Fruit fly (Drosophila melanogaster) whole organism, adult: ENCODE measurements around the gene CG4218.
A peak's percentile ranks its signal among the peaks of the same experiment; 100 is the strongest.

Experiments used
- CG11617 ChIP-seq: fragments of 200-800 bp; sonication (Bioruptor generic); optimal IDR thresholded peaks from 2 replicates; lab custom pipeline; 2017; ENCODE audit warnings: mild to moderate bottlenecking, missing biosample characterization, missing genetic modification reagents, missing genetic modification characterization
- CG12768 ChIP-seq: fragments of 200-800 bp; sonication (Bioruptor generic); optimal IDR thresholded peaks from 2 replicates; lab custom pipeline; 2017; ENCODE audit warnings: missing biosample characterization, missing genetic modification characterization, mild to moderate bottlenecking, moderate library complexity, missing genetic modification reagents
- CG14711 ChIP-seq: fragments of 200-800 bp; sonication (Bioruptor generic); optimal IDR thresholded peaks from 2 replicates; lab custom pipeline; 2018; ENCODE audit warnings: missing biosample characterization, mild to moderate bottlenecking, missing genetic modification characterization, moderate library complexity
- CG1620 ChIP-seq: fragments of 200-800 bp; sonication (Bioruptor generic); optimal IDR thresholded peaks from 2 replicates; lab custom pipeline; 2016; ENCODE audit warnings: missing biosample characterization, missing genetic modification characterization
- CG33017 ChIP-seq: fragments of 200-800 bp; sonication (Bioruptor generic); optimal IDR thresholded peaks from 2 replicates; lab custom pipeline; 2018; ENCODE audit warnings: missing biosample characterization, mild to moderate bottlenecking, missing genetic modification characterization, moderate library complexity
- CG5204 ChIP-seq: fragments of 200-800 bp; sonication (Bioruptor generic); optimal IDR thresholded peaks from 2 replicates; lab custom pipeline; 2016; ENCODE audit warnings: missing biosample characterization, missing genetic modification characterization
- CG7045 ChIP-seq: fragments of 200-800 bp; sonication (Bioruptor generic); optimal IDR thresholded peaks from 2 replicates; lab custom pipeline; 2017; ENCODE audit warnings: missing biosample characterization, mild to moderate bottlenecking, missing genetic modification characterization
- CG7101 ChIP-seq: fragments of 200-800 bp; sonication (Bioruptor generic); optimal IDR thresholded peaks from 2 replicates; lab custom pipeline; 2018; ENCODE audit warnings: missing biosample characterization, mild to moderate bottlenecking, missing genetic modification characterization, moderate library complexity
- Clk ChIP-seq: fragments of 200-800 bp; sonication (Bioruptor generic); optimal IDR thresholded peaks from 2 replicates; lab custom pipeline; 2017; ENCODE audit warnings: missing biosample characterization, missing genetic modification characterization
- Crg-1 ChIP-seq: fragments of 200-800 bp; sonication (Bioruptor generic); optimal IDR thresholded peaks from 2 replicates; lab custom pipeline; 2016; ENCODE audit warnings: missing biosample characterization, missing genetic modification characterization
- Hr96 ChIP-seq: fragments of 200-800 bp; sonication (Bioruptor generic); optimal IDR thresholded peaks from 2 replicates; lab custom pipeline; 2016; ENCODE audit warnings: missing biosample characterization, missing genetic modification characterization
- Mnt ChIP-seq: fragments of 200-800 bp; sonication (Bioruptor generic); optimal IDR thresholded peaks from 2 replicates; lab custom pipeline; 2016; ENCODE audit warnings: missing biosample characterization, mild to moderate bottlenecking, missing genetic modification characterization
- bab1 ChIP-seq: fragments of 200-800 bp; sonication (Bioruptor generic); optimal IDR thresholded peaks from 3 replicates; lab custom pipeline; 2019; ENCODE audit warnings: missing biosample characterization, mild to moderate bottlenecking, missing genetic modification characterization, moderate library complexity
- cic ChIP-seq: fragments of 200-800 bp; sonication (Bioruptor generic); optimal IDR thresholded peaks from 2 replicates; lab custom pipeline; 2017; ENCODE audit warnings: missing biosample characterization, mild to moderate bottlenecking, missing genetic modification characterization, moderate library complexity
- cnc ChIP-seq, 2 experiments: fragments of >200 bp; optimal IDR thresholded peaks; 2 replicates each; lab custom pipeline; 2017
- kay ChIP-seq: fragments of 200-800 bp; sonication (Bioruptor generic); peaks from one replicate; lab custom pipeline; 2016; ENCODE audit warnings: missing biosample characterization, missing genetic modification characterization, borderline replicate concordance
- ovo ChIP-seq: fragments of 200-800 bp; sonication (Bioruptor generic); optimal IDR thresholded peaks from 2 replicates; lab custom pipeline; 2016; ENCODE audit warnings: missing biosample characterization, missing genetic modification characterization
- pad ChIP-seq: fragments of 200-800 bp; sonication (Bioruptor generic); optimal IDR thresholded peaks from 3 replicates; lab custom pipeline; 2017; ENCODE audit warnings: missing biosample characterization, missing genetic modification characterization, mild to moderate bottlenecking, moderate library complexity, missing genetic modification reagents
- tj ChIP-seq: fragments of 200-800 bp; sonication (Bioruptor generic); optimal IDR thresholded peaks from 3 replicates; lab custom pipeline; 2017; ENCODE audit warnings: missing biosample characterization, mild to moderate bottlenecking, missing genetic modification characterization, moderate library complexity
- toe ChIP-seq: fragments of 200-800 bp; sonication (Bioruptor generic); optimal IDR thresholded peaks from 2 replicates; lab custom pipeline; 2016; ENCODE audit warnings: missing biosample characterization, missing genetic modification characterization

The CG4218 gene

dm6 chr2L:14530685-14531084, 18.2 kb downstream of the CG4218 start:
- no peak for TF ChIP-seq CG11617 (GFP tag; lab: Kevin White, UChicago)
- no peak for TF ChIP-seq Crg-1 (GFP tag; lab: Kevin White, UChicago)
- TF ChIP-seq CG33017 (tag; lab: Kevin White, UChicago) = no peak
- no peak for TF ChIP-seq CG12768
- no peak for TF ChIP-seq bab1 (GFP tag; lab: Kevin White, UChicago)
- TF ChIP-seq pad (GFP tag; lab: Kevin White, UChicago) = no peak

- TF ChIP-seq CG5204 (no peak), bab1 (GFP tag; lab: Kevin White, UChicago) (no peak), Hr96 (GFP tag; lab: Kevin White, UChicago) (no peak), CG12768 (no peak), pad (GFP tag; lab: Kevin White, UChicago) (no peak), tj (GFP tag; lab: Kevin White, UChicago) (no peak), toe (GFP tag; lab: Kevin White, UChicago) (no peak), ovo (no peak), CG7045 (GFP tag; lab: Kevin White, UChicago) (no peak), CG14711 (tag; lab: Kevin White, UChicago) (no peak), CG11617 (GFP tag; lab: Kevin White, UChicago) (no peak), cic (GFP tag; lab: Kevin White, UChicago) (no peak), CG33017 (tag; lab: Kevin White, UChicago) (no peak), kay (GFP tag; lab: Kevin White, UChicago) (no peak), Mnt (GFP tag; lab: Kevin White, UChicago) (no peak), CG1620 (no peak), Clk (GFP tag; lab: Kevin White, UChicago) (no peak), CG7101 (tag; lab: Kevin White, UChicago) (no peak), cnc (optimal IDR thresholded peaks at IDR 0.05; lab: Kevin White, UChicago) (no peak)
Measured at dm6 chr2L:14528954-14529660, 19.8 kb downstream of the CG4218 start.

- TF ChIP-seq bab1 (GFP tag; lab: Kevin White, UChicago) (no peak), toe (GFP tag; lab: Kevin White, UChicago) (no peak), Crg-1 (GFP tag; lab: Kevin White, UChicago) (no peak), CG12768 (no peak), CG1620 (no peak), CG7045 (GFP tag; lab: Kevin White, UChicago) (no peak), ovo (no peak), kay (GFP tag; lab: Kevin White, UChicago) (no peak), cnc (optimal IDR thresholded peaks at IDR 0.05; lab: Kevin White, UChicago) (no peak), CG14711 (tag; lab: Kevin White, UChicago) (no peak), Hr96 (GFP tag; lab: Kevin White, UChicago) (no peak), Mnt (GFP tag; lab: Kevin White, UChicago) (no peak), cic (GFP tag; lab: Kevin White, UChicago) (no peak), tj (GFP tag; lab: Kevin White, UChicago) (no peak), CG7101 (tag; lab: Kevin White, UChicago) (no peak), CG11617 (GFP tag; lab: Kevin White, UChicago) (no peak), CG33017 (tag; lab: Kevin White, UChicago) (no peak), CG5204 (no peak), pad (GFP tag; lab: Kevin White, UChicago) (no peak), Clk (GFP tag; lab: Kevin White, UChicago) (no peak)
Measured at dm6 chr2L:14527200-14527797, 21.6 kb downstream of the CG4218 start.

- TF ChIP-seq Mnt (GFP tag; lab: Kevin White, UChicago) (no peak), CG11617 (GFP tag; lab: Kevin White, UChicago) (no peak), ovo (no peak), tj (GFP tag; lab: Kevin White, UChicago) (peak; percentile 82), CG12768 (no peak), CG7045 (GFP tag; lab: Kevin White, UChicago) (no peak), CG5204 (no peak), bab1 (GFP tag; lab: Kevin White, UChicago) (peak; percentile 13), kay (GFP tag; lab: Kevin White, UChicago) (peak; percentile 16), cnc (optimal IDR thresholded peaks at IDR 0.05; lab: Kevin White, UChicago) (no peak), CG14711 (tag; lab: Kevin White, UChicago) (no peak), Hr96 (GFP tag; lab: Kevin White, UChicago) (no peak), Clk (GFP tag; lab: Kevin White, UChicago) (no peak)
Measured at dm6 chr2L:14524244-14524643, 24.7 kb downstream of the CG4218 start, which contains the start of gene CG33648. Gene CG33648 (plus strand): TSS chr2L:14524312.

dm6 chr2L:14523731-14524130, 25.2 kb downstream of the CG4218 start:
- TF ChIP-seq CG11617 (GFP tag; lab: Kevin White, UChicago) (no peak), CG7101 (tag; lab: Kevin White, UChicago) (no peak), bab1 (GFP tag; lab: Kevin White, UChicago) (no peak), CG5204 (no peak), CG14711 (tag; lab: Kevin White, UChicago) (no peak), CG1620 (no peak), Clk (GFP tag; lab: Kevin White, UChicago) (no peak), ovo (no peak), Hr96 (GFP tag; lab: Kevin White, UChicago) (no peak), tj (GFP tag; lab: Kevin White, UChicago) (no peak), cic (GFP tag; lab: Kevin White, UChicago) (no peak), CG7045 (GFP tag; lab: Kevin White, UChicago) (no peak), cnc (optimal IDR thresholded peaks at IDR 0.05; lab: Kevin White, UChicago) (no peak), Crg-1 (GFP tag; lab: Kevin White, UChicago) (no peak), CG12768 (no peak), pad (GFP tag; lab: Kevin White, UChicago) (no peak), toe (GFP tag; lab: Kevin White, UChicago) (no peak), Mnt (GFP tag; lab: Kevin White, UChicago) (no peak)
